Worm (Caenorhabditis elegans): ENCODE results near the gene srh-97.

The srh-97 gene

DNA sequence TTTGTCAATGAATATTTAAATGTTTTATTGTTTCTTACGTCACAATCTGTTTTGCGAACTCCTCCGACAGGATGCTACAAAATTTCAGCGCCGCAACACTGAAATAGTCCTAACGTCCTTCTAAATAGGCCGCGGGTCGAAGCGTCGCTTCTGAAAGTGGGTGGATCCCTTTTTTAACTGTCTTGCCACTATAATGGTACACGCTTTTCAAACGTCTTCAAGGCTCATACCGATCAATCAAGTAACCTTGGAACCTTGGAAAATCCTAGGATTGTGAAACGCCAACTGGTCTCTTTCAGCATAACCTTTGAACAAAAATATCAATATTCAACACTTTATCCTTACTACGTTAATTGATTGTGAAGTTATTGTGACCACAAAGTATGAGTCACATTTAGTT is 49.7 kb downstream of the srh-97 start:
- TF ChIP-seq efl-1 (GFP tag; optimal IDR thresholded peaks at IDR 0.05) (no peak), F23B12.7 (tag; optimal IDR thresholded peaks at IDR 0.05; ENCODE audit: insufficient read depth) (no peak), ztf-28 (GFP tag; IDR thresholded peaks at IDR 0.05) (no peak), tlf-1 (GFP tag; optimal IDR thresholded peaks at IDR 0.05) (no peak), nfyb-1 (GFP tag; IDR thresholded peaks at IDR 0.05) (no peak), K11D2.4 (GFP tag; IDR thresholded peaks at IDR 0.05) (no peak), ceh-91 (GFP tag; IDR thresholded peaks at IDR 0.05) (no peak), B0261.1 (tag; optimal IDR thresholded peaks at IDR 0.05) (no peak), atf-7 (tag; optimal IDR thresholded peaks at IDR 0.05) (no peak)

DNA sequence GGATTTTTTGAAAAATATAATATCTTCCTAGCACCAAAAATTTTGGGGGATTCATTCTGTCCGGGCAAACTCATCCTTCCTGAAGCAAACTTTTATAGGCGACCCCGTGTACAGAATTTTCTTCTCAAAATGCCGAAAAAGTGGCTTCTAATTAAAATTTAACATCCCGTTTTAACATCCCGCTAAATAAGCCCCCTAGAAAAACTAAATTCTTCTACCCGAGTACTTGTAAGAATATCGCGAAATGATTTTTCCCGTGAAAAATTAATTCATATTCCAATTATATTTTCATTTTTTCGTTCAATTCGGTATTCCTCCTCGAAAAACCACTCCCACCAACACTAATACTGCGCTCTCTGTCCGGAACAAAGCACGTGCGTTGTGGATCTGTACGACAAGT is 52.0 kb downstream of the srh-97 start, which contains the start of gene T05E12.8:
Gene T05E12.8 (plus strand): TSS at position 301 of the 400 bp plus-strand sequence.
- TF ChIP-seq F49E8.2 (tag; optimal IDR thresholded peaks at IDR 0.05; ENCODE audit: insufficient read depth) (no peak), ceh-27 (GFP tag; optimal IDR thresholded peaks at IDR 0.05) (no peak), aptf-2 (GFP tag; conservative IDR thresholded peaks at IDR 0.05) (no peak), ama-1 (optimal IDR thresholded peaks at IDR 0.05) (no peak), ama-1 (GFP tag; optimal IDR thresholded peaks at IDR 0.05) (no peak), efl-1 (GFP tag; optimal IDR thresholded peaks at IDR 0.05) (no peak), bed-1 (GFP tag; IDR thresholded peaks at IDR 0.05) (no peak), egl-18 (GFP tag; IDR thresholded peaks at IDR 0.05) (no peak), nfya-2 (GFP tag; IDR thresholded peaks at IDR 0.05) (no peak), tbp1 (GFP tag; optimal IDR thresholded peaks at IDR 0.05) (no peak), die-1 (tag; optimal IDR thresholded peaks at IDR 0.05) (no peak), sea-2 (GFP tag; IDR thresholded peaks at IDR 0.05) (no peak), K12H6.12 (tag; optimal IDR thresholded peaks at IDR 0.05) (no peak)
